Worm (Caenorhabditis elegans) whole organism, L4 larva: ENCODE data around the gene atf-6.

ENCODE experiments used
- ZK546.5 ChIP-seq, 2 experiments: sonication (generic microtip); optimal IDR thresholded peaks; 2 replicates each; lab custom pipeline; 2017; ENCODE audit warnings: missing biosample characterization in 2 of 2, missing genetic modification characterization in 2 of 2
- aha-1 ChIP-seq: fragments of 150-350 bp; peaks from one replicate; lab custom pipeline; 2014; ENCODE audit warnings: missing biosample characterization, missing genetic modification characterization
- daf-12 ChIP-seq: fragments of 150-350 bp; optimal IDR thresholded peaks from 2 replicates; lab custom pipeline; 2014; ENCODE audit warnings: missing biosample characterization, missing genetic modification reagents, missing genetic modification characterization
- dve-1 ChIP-seq: sonication (generic microtip); optimal IDR thresholded peaks from 2 replicates; lab custom pipeline; 2017; ENCODE audit warnings: antibody characterized with exemption, mild to moderate bottlenecking, missing genetic modification characterization, missing compliant biosample characterization; ENCODE audit not compliant: insufficient read depth
- mdt-29 ChIP-seq: fragments of 200-800 bp; sonication (Bioruptor generic); IDR thresholded peaks from 2 replicates; pipeline ENCODE4 v1.3.6; 2022; ENCODE audit warnings: missing genetic modification reagents, missing genetic modification characterization, missing compliant biosample characterization
- nhr-11 ChIP-seq: fragments of 150-350 bp; optimal IDR thresholded peaks from 2 replicates; lab custom pipeline; 2014; ENCODE audit warnings: missing biosample characterization, missing genetic modification characterization
- nhr-76 ChIP-seq: fragments of 150-350 bp; optimal IDR thresholded peaks from 2 replicates; lab custom pipeline; 2014; ENCODE audit warnings: missing biosample characterization, missing genetic modification characterization
- spr-3 ChIP-seq: fragments of 200-800 bp; sonication (Bioruptor generic); optimal IDR thresholded peaks from 2 replicates; lab custom pipeline; 2018; ENCODE audit warnings: mild to moderate bottlenecking, missing genetic modification characterization, missing compliant biosample characterization

DNA sequence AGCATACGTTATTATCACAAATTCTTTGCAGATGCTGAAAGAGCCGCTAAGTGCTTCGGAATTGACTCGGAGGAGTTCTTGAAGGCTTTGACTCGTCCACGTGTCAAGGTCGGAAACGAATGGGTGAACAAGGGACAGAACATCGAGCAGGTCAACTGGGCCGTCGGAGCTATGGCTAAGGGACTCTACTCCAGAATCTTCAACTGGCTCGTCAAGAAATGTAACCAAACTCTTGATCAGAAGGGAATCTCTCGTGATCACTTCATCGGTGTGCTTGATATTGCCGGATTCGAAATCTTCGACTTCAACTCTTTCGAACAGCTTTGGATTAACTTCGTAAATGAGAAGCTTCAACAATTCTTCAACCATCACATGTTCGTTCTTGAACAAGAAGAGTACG lies 10.9 kb upstream of the atf-6 start:
- TF ChIP-seq spr-3 (GFP tag; lab: Kevin White, UChicago) (no peak), dve-1 (tag; lab: Kevin White, UChicago) (no peak), nhr-76 (tag; lab: Kevin White, UChicago) (no peak), nhr-11 (no peak), mdt-29 (GFP tag; lab: Robert Waterston, UW) (no peak), aha-1 (tag; lab: Kevin White, UChicago) (no peak), ZK546.5 (tag; optimal IDR thresholded peaks at IDR 0.05; lab: Kevin White, UChicago) (no peak), daf-12 (tag; lab: Kevin White, UChicago) (no peak)
